Worm (Caenorhabditis elegans): Measurements from ENCODE around the gene T10D4.15.

DNA sequence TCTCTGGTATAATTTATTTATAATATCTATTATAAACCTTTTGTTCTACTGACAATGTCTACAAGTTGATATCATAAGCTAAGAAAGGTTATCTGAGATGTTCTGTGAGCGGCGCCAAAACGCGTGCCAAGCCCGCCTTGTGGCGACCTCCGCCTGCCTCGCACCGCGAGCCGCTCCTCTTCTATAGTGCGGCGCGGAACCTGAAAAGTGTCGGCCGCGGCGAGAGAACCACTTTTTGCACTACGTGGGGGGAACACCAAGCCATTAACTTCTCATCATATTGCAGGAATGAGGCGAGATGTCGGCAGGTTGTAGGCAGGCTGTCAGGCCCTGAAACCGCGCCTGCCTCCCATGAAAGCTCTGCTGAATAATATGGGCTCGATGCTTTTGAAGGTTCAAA lies 32.7 kb upstream of the T10D4.15 start:
- TF ChIP-seq madf-8 (GFP tag; conservative IDR thresholded peaks at IDR 0.05) (no peak), ama-1 (optimal IDR thresholded peaks at IDR 0.05) (no peak), ama-1 (GFP tag; optimal IDR thresholded peaks at IDR 0.05) (no peak), Y79H2A.3 (GFP tag; conservative IDR thresholded peaks at IDR 0.05) (no peak), ztf-3 (GFP tag; optimal IDR thresholded peaks at IDR 0.05) (no peak), ztf-28 (GFP tag; IDR thresholded peaks at IDR 0.05) (0 out of 2 replicates have a peak, but pooled peaks have one; percentile 35), nfya-2 (GFP tag; IDR thresholded peaks at IDR 0.05) (no peak), F33H1.4 (GFP tag; IDR thresholded peaks at IDR 0.05) (no peak), Y56A3A.18 (GFP tag; IDR thresholded peaks at IDR 0.05) (no peak), ceh-58 (GFP tag; IDR thresholded peaks at IDR 0.05) (no peak), ceh-100 (GFP tag; IDR thresholded peaks at IDR 0.05) (no peak), F37B4.10 (GFP tag; IDR thresholded peaks at IDR 0.05) (no peak)
